Worm (Caenorhabditis elegans) whole organism, L1 larva: ENCODE results near the gene C49A9.6.

Experiments
- C04F5.9 ChIP-seq: sonication (generic microtip); optimal IDR thresholded peaks from 2 replicates; lab custom pipeline; 2016; ENCODE audit warnings: missing genetic modification characterization, missing compliant biosample characterization
- C34B4.2 ChIP-seq: sonication (generic microtip); optimal IDR thresholded peaks from 2 replicates; lab custom pipeline; 2017; ENCODE audit warnings: mild to moderate bottlenecking, missing genetic modification characterization, missing compliant biosample characterization
- alr-1 ChIP-seq: fragments of 200-800 bp; sonication (Bioruptor generic); optimal IDR thresholded peaks from 2 replicates; lab custom pipeline; 2018; ENCODE audit warnings: borderline replicate concordance, mild to moderate bottlenecking, missing genetic modification characterization, missing compliant biosample characterization
- aly-2 ChIP-seq: fragments of 150-350 bp; optimal IDR thresholded peaks from 2 replicates; lab custom pipeline; 2014; ENCODE audit warnings: missing biosample characterization, missing genetic modification characterization
- ama-1 ChIP-seq: fragments of 150-350 bp; optimal IDR thresholded peaks from 2 replicates; lab custom pipeline; 2014
- blmp-1 ChIP-seq: fragments of 150-350 bp; optimal IDR thresholded peaks from 2 replicates; lab custom pipeline; 2014; ENCODE audit warnings: missing biosample characterization, missing genetic modification characterization
- ceh-63 ChIP-seq: fragments of 200-800 bp; sonication (Bioruptor generic); optimal IDR thresholded peaks from 2 replicates; lab custom pipeline; 2018; ENCODE audit warnings: mild to moderate bottlenecking, missing genetic modification characterization, missing compliant biosample characterization
- ceh-82 ChIP-seq, 3 experiments: fragments of 150-350 bp in 1 of 3; sonication (generic microtip) in 2 of 3; optimal IDR thresholded peaks; 2 replicates each; lab custom pipeline; 2014 to 2017; ENCODE audit warnings: missing biosample characterization in 3 of 3, missing genetic modification characterization in 3 of 3
- ceh-88 ChIP-seq: fragments of 200-800 bp; sonication (Bioruptor generic); IDR thresholded peaks from 2 replicates; pipeline ENCODE4 v1.3.6; 2022; ENCODE audit warnings: missing genetic modification characterization, missing compliant biosample characterization
- ces-1 ChIP-seq: fragments of 150-350 bp; optimal IDR thresholded peaks from 2 replicates; lab custom pipeline; 2014; ENCODE audit warnings: missing biosample characterization, missing genetic modification reagents, missing genetic modification characterization
- dsc-1 ChIP-seq: sonication (generic microtip); optimal IDR thresholded peaks from 2 replicates; lab custom pipeline; 2016; ENCODE audit warnings: mild to moderate bottlenecking, missing genetic modification characterization, missing compliant biosample characterization
- efl-3 ChIP-seq: fragments of 200-800 bp; sonication (Bioruptor generic); optimal IDR thresholded peaks from 2 replicates; lab custom pipeline; 2018; ENCODE audit warnings: mild to moderate bottlenecking, missing genetic modification characterization, missing compliant biosample characterization
- egl-13 ChIP-seq: sonication (generic microtip); optimal IDR thresholded peaks from 2 replicates; lab custom pipeline; 2016; ENCODE audit warnings: missing genotype, missing genetic modification reagents, missing genetic modification characterization, missing compliant biosample characterization
- egl-27 ChIP-seq, 2 experiments: fragments of 150-350 bp in 1 of 2; sonication (generic microtip); optimal IDR thresholded peaks; 3 replicates each; lab custom pipeline; 2017 to 2018; ENCODE audit warnings: missing biosample characterization in 2 of 2, missing genetic modification characterization in 2 of 2, missing genetic modification reagents in 2 of 2
- ets-5 ChIP-seq: fragments of 200-800 bp; sonication (Bioruptor generic); IDR thresholded peaks from 2 replicates; pipeline ENCODE4 v1.3.6; 2022; ENCODE audit warnings: missing genetic modification characterization, missing compliant biosample characterization
- fkh-10 ChIP-seq: sonication (generic microtip); optimal IDR thresholded peaks from 2 replicates; lab custom pipeline; 2017; ENCODE audit warnings: missing biosample characterization, missing genetic modification reagents, missing genetic modification characterization
- fkh-4 ChIP-seq: sonication (generic microtip); optimal IDR thresholded peaks from 2 replicates; lab custom pipeline; 2016; ENCODE audit warnings: missing compliant biosample characterization, missing genetic modification characterization, borderline replicate concordance
- fkh-8 ChIP-seq: sonication (generic microtip); optimal IDR thresholded peaks from 2 replicates; lab custom pipeline; 2016; ENCODE audit warnings: mild to moderate bottlenecking, missing genetic modification characterization, missing compliant biosample characterization
- fos-1 ChIP-seq: fragments of 150-350 bp; optimal IDR thresholded peaks from 2 replicates; lab custom pipeline; 2014; ENCODE audit warnings: missing biosample characterization, missing genetic modification characterization
- hlh-17 ChIP-seq: fragments of 200-800 bp; sonication (Bioruptor generic); optimal IDR thresholded peaks from 2 replicates; lab custom pipeline; 2018; ENCODE audit warnings: missing genetic modification characterization, mild to moderate bottlenecking, missing compliant biosample characterization, moderate library complexity, borderline replicate concordance
- hlh-4 ChIP-seq: sonication (generic microtip); optimal IDR thresholded peaks from 2 replicates; lab custom pipeline; 2016; ENCODE audit warnings: mild to moderate bottlenecking, missing genetic modification characterization, missing compliant biosample characterization
- isw-1 ChIP-seq: fragments of 200-800 bp; sonication (Bioruptor generic); IDR thresholded peaks from 2 replicates; pipeline ENCODE4 v1.3.6; 2022; ENCODE audit warnings: missing genetic modification characterization, missing compliant biosample characterization
- lin-15B ChIP-seq: fragments of 150-350 bp; sonication (generic microtip); optimal IDR thresholded peaks from 3 replicates; lab custom pipeline; 2014; ENCODE audit warnings: missing biosample characterization, missing genetic modification characterization
- lir-3 ChIP-seq: sonication (generic microtip); optimal IDR thresholded peaks from 2 replicates; lab custom pipeline; 2016; ENCODE audit warnings: mild to moderate bottlenecking, missing genetic modification characterization, moderate library complexity, missing compliant biosample characterization; ENCODE audit not compliant: poor library complexity
- mef-2 ChIP-seq: fragments of 150-350 bp; optimal IDR thresholded peaks from 2 replicates; lab custom pipeline; 2014; ENCODE audit warnings: missing biosample characterization, missing genetic modification characterization
- nhr-12 ChIP-seq: sonication (generic microtip); optimal IDR thresholded peaks from 2 replicates; lab custom pipeline; 2017; ENCODE audit warnings: missing biosample characterization, missing genetic modification characterization
- nhr-19 ChIP-seq: fragments of 200-800 bp; sonication (Bioruptor generic); conservative IDR thresholded peaks from 2 replicates; pipeline ENCODE4 v1.3.6; 2022; ENCODE audit warnings: missing genetic modification characterization, missing compliant biosample characterization
- nhr-20 ChIP-seq: sonication (generic microtip); optimal IDR thresholded peaks from 2 replicates; lab custom pipeline; 2016; ENCODE audit warnings: mild to moderate bottlenecking, missing genetic modification characterization, missing compliant biosample characterization
- nhr-237 ChIP-seq: fragments of 150-350 bp; optimal IDR thresholded peaks from 2 replicates; lab custom pipeline; 2014; ENCODE audit warnings: missing biosample characterization, missing genetic modification characterization
- nhr-47 ChIP-seq: sonication (generic microtip); optimal IDR thresholded peaks from 2 replicates; lab custom pipeline; 2016; ENCODE audit warnings: mild to moderate bottlenecking, missing genetic modification characterization, moderate library complexity, missing compliant biosample characterization
- nhr-71 ChIP-seq: sonication (generic microtip); optimal IDR thresholded peaks from 2 replicates; lab custom pipeline; 2016; ENCODE audit warnings: mild to moderate bottlenecking, missing genetic modification characterization, moderate library complexity, missing compliant biosample characterization
- nhr-76 ChIP-seq: sonication (generic microtip); optimal IDR thresholded peaks from 2 replicates; lab custom pipeline; 2017; ENCODE audit warnings: missing biosample characterization, missing genetic modification characterization
- nhr-77 ChIP-seq: fragments of 150-350 bp; optimal IDR thresholded peaks from 2 replicates; lab custom pipeline; 2014; ENCODE audit warnings: missing biosample characterization, missing genetic modification characterization
- nhr-85 ChIP-seq: sonication (generic microtip); peaks from one replicate; lab custom pipeline; 2016; ENCODE audit warnings: missing genetic modification characterization, inconsistent platforms, missing compliant biosample characterization
- nhr-90 ChIP-seq: sonication (generic microtip); optimal IDR thresholded peaks from 2 replicates; lab custom pipeline; 2016; ENCODE audit warnings: mild to moderate bottlenecking, missing genetic modification characterization, missing compliant biosample characterization; ENCODE audit not compliant: poor library complexity
- pag-3 ChIP-seq: sonication (generic microtip); optimal IDR thresholded peaks from 2 replicates; lab custom pipeline; 2017; ENCODE audit warnings: missing genetic modification characterization, mild to moderate bottlenecking, missing compliant biosample characterization, antibody characterized with exemption, borderline replicate concordance; ENCODE audit not compliant: insufficient read depth
- rnt-1 ChIP-seq: sonication (generic microtip); optimal IDR thresholded peaks from 2 replicates; lab custom pipeline; 2016; ENCODE audit warnings: mild to moderate bottlenecking, missing genetic modification characterization, moderate library complexity, missing compliant biosample characterization
- snu-23 ChIP-seq: sonication (generic microtip); optimal IDR thresholded peaks from 2 replicates; lab custom pipeline; 2016; ENCODE audit warnings: missing genetic modification characterization, missing compliant biosample characterization
- swsn-7 ChIP-seq: sonication (generic microtip); optimal IDR thresholded peaks from 2 replicates; lab custom pipeline; 2016; ENCODE audit warnings: missing genetic modification characterization, missing compliant biosample characterization
- tbx-2 ChIP-seq: sonication (generic microtip); optimal IDR thresholded peaks from 2 replicates; lab custom pipeline; 2016; ENCODE audit warnings: missing genetic modification characterization, missing compliant biosample characterization
- tlp-1 ChIP-seq: fragments of 150-350 bp; optimal IDR thresholded peaks from 2 replicates; lab custom pipeline; 2014; ENCODE audit warnings: missing biosample characterization, missing genetic modification characterization
- unc-130 ChIP-seq: fragments of 150-350 bp; optimal IDR thresholded peaks from 2 replicates; lab custom pipeline; 2017; ENCODE audit warnings: missing biosample characterization, missing genetic modification characterization, inconsistent platforms
- unc-62 ChIP-seq: fragments of 150-350 bp; optimal IDR thresholded peaks from 2 replicates; lab custom pipeline; 2014; ENCODE audit warnings: missing biosample characterization, missing genetic modification reagents, missing genetic modification characterization
- unc-86 ChIP-seq: sonication (generic microtip); optimal IDR thresholded peaks from 2 replicates; lab custom pipeline; 2016; ENCODE audit warnings: missing genetic modification characterization, missing compliant biosample characterization
- xbp-1 ChIP-seq: sonication (generic microtip); optimal IDR thresholded peaks from 2 replicates; lab custom pipeline; 2016; ENCODE audit warnings: missing genetic modification characterization, missing compliant biosample characterization
- zip-4 ChIP-seq: fragments of 200-800 bp; sonication (Bioruptor generic); optimal IDR thresholded peaks from 2 replicates; lab custom pipeline; 2018; ENCODE audit warnings: mild to moderate bottlenecking, missing genetic modification characterization, moderate library complexity, missing compliant biosample characterization
- ztf-11 ChIP-seq, 2 experiments: sonication (generic microtip); optimal IDR thresholded peaks; 2 replicates each; lab custom pipeline; 2016 to 2017; ENCODE audit warnings: missing genetic modification characterization in 2 of 2, missing biosample characterization in 1 of 2, missing compliant biosample characterization in 1 of 2

Gene C49A9.6

ce11 chrIV:6200249-6200648 is 10.5 kb upstream of the C49A9.6 start:
- TF ChIP-seq snu-23 (no peak), hlh-4 (tag; lab: Kevin White, UChicago) (peak; percentile 96), nhr-71 (tag; lab: Kevin White, UChicago) (peak; percentile 28), fkh-8 (tag; lab: Kevin White, UChicago) (peak; percentile 23), rnt-1 (tag; lab: Kevin White, UChicago) (no peak)

- TF ChIP-seq hlh-4 (tag; lab: Kevin White, UChicago), result peak; percentile 11
- TF ChIP-seq pag-3 (tag; lab: Kevin White, UChicago), result no peak
Measured at ce11 chrIV:6201769-6202168, 9.0 kb upstream of the C49A9.6 start, which contains the start of gene tkr-2. tkr-2 (plus strand) TSS chrIV:6202069.

- TF ChIP-seq nhr-47 (tag; lab: Kevin White, UChicago), result peak; percentile 97
- TF ChIP-seq unc-62 (GFP tag; lab: Kevin White, UChicago), result no peak
- peak; percentile 95 for TF ChIP-seq egl-13 (tag; lab: Kevin White, UChicago)
- TF ChIP-seq aly-2 (tag; lab: Kevin White, UChicago), result peak; percentile 9
- no peak for TF ChIP-seq pag-3 (tag; lab: Kevin White, UChicago)
- TF ChIP-seq zip-4 (GFP tag; lab: Kevin White, UChicago), result peak; percentile 80
- TF ChIP-seq C34B4.2 (tag; lab: Kevin White, UChicago), result peak; percentile 61
- TF ChIP-seq unc-130 (tag; lab: Kevin White, UChicago), result peak; percentile 88
- peak; percentile 27 for TF ChIP-seq blmp-1 (tag; lab: Kevin White, UChicago)
- TF ChIP-seq rnt-1 (tag; lab: Kevin White, UChicago), result peak; percentile 100
- TF ChIP-seq ces-1 (GFP tag; lab: Kevin White, UChicago), result no peak
- peak; percentile 97 for TF ChIP-seq dsc-1
- TF ChIP-seq fkh-4 (tag; lab: Kevin White, UChicago), result peak; percentile 98
- TF ChIP-seq nhr-20 (tag; lab: Kevin White, UChicago), result peak; percentile 94
- TF ChIP-seq fkh-10 (GFP tag; lab: Kevin White, UChicago), result no peak
- TF ChIP-seq xbp-1, result peak; percentile 92
- no peak for TF ChIP-seq ets-5
- peak; percentile 97 for TF ChIP-seq nhr-85 (tag; lab: Kevin White, UChicago)
- TF ChIP-seq nhr-12 (tag; lab: Kevin White, UChicago), result no peak
- peak; percentile 91 for TF ChIP-seq snu-23
- TF ChIP-seq ama-1 (lab: Kevin White, UChicago), result no peak
- TF ChIP-seq unc-86 (tag; lab: Kevin White, UChicago), result peak; percentile 88
- TF ChIP-seq egl-27 (tag; optimal IDR thresholded peaks at IDR 0.05; lab: Kevin White, UChicago), result no peak
- TF ChIP-seq tlp-1, result no peak
- peak; percentile 58 for TF ChIP-seq fos-1 (tag; lab: Kevin White, UChicago)
- TF ChIP-seq alr-1 (tag; lab: Kevin White, UChicago), result no peak
- peak; percentile 97 for TF ChIP-seq nhr-90 (tag; lab: Kevin White, UChicago)
- peak; percentile 2 for TF ChIP-seq nhr-77
- peak; percentile 41 for TF ChIP-seq mef-2
- TF ChIP-seq nhr-19 (GFP tag; lab: Robert Waterston, UW), result peak; percentile 89
- TF ChIP-seq isw-1, result peak; percentile 85
- TF ChIP-seq ceh-88, result peak; percentile 80
- TF ChIP-seq nhr-237 (tag; lab: Kevin White, UChicago), result no peak
- peak; percentile 92 for TF ChIP-seq swsn-7 (tag; lab: Kevin White, UChicago)
- TF ChIP-seq nhr-76 (tag; lab: Kevin White, UChicago), result no peak
- TF ChIP-seq ceh-63, result no peak
- peak; percentile 96 for TF ChIP-seq tbx-2 (tag; lab: Kevin White, UChicago)
- peak in 1 of 2 experiments; percentile 98 for TF ChIP-seq ztf-11 (tag; optimal IDR thresholded peaks at IDR 0.05; lab: Kevin White, UChicago)
- TF ChIP-seq C04F5.9 (tag; lab: Kevin White, UChicago), result peak; percentile 93
- peak; percentile 65 for TF ChIP-seq lin-15B (tag; lab: Kevin White, UChicago)
- TF ChIP-seq efl-3 (GFP tag; lab: Kevin White, UChicago), result peak; percentile 45
- peak; percentile 74 for TF ChIP-seq hlh-17 (GFP tag; lab: Kevin White, UChicago)
- peak; percentile 80 to 84 (median 83) for TF ChIP-seq ceh-82 (tag; optimal IDR thresholded peaks at IDR 0.05; lab: Kevin White, UChicago)
- peak; percentile 99 for TF ChIP-seq lir-3
- peak; percentile 76 for TF ChIP-seq fkh-8 (tag; lab: Kevin White, UChicago)
Measured at ce11 chrIV:6206294-6206776, 4.4 kb upstream of the C49A9.6 start, which contains the start of gene C49A9.10. C49A9.10 (minus strand) TSS chrIV:6206344.
